Worm (Caenorhabditis elegans): ENCODE results near the gene phlp-2.

The phlp-2 gene

ce11 chrIII:4204072-4204471 is 5.2 kb upstream of the phlp-2 start, which contains the start of the genes pelo-1 and R74.7 (continued):
- TF ChIP-seq elt-3 (tag; optimal IDR thresholded peaks at IDR 0.05) (no peak), fkh-8 (tag; optimal IDR thresholded peaks at IDR 0.05) (peak; percentile 36), unc-130 (tag; optimal IDR thresholded peaks at IDR 0.05) (no peak), snu-23 (GFP tag; optimal IDR thresholded peaks at IDR 0.05) (peak; percentile 18), nhr-20 (tag; optimal IDR thresholded peaks at IDR 0.05) (peak; percentile 1), isw-1 (GFP tag; IDR thresholded peaks at IDR 0.05) (no peak), nhr-47 (tag; optimal IDR thresholded peaks at IDR 0.05) (peak; percentile 38), hlh-17 (GFP tag; optimal IDR thresholded peaks at IDR 0.05; ENCODE audit: borderline replicate concordance) (no peak), lsy-2 (tag; optimal IDR thresholded peaks at IDR 0.05) (peak in 1 of 2 experiments; percentile 66), unc-62 (GFP tag; optimal IDR thresholded peaks at IDR 0.05) (no peak), lir-3 (tag; optimal IDR thresholded peaks at IDR 0.05; ENCODE audit: poor library complexity) (no peak), zip-4 (GFP tag; optimal IDR thresholded peaks at IDR 0.05) (peak; percentile 82), mep-1 (tag; optimal IDR thresholded peaks at IDR 0.05) (peak; percentile 36), nhr-85 (tag) (no peak), C34B4.2 (tag; optimal IDR thresholded peaks at IDR 0.05) (no peak)

ce11 chrIII:4204964-4205363 is 4.3 kb upstream of the phlp-2 start:
- TF ChIP-seq lin-14 (GFP tag; optimal IDR thresholded peaks at IDR 0.05) (no peak), ets-5 (GFP tag; IDR thresholded peaks at IDR 0.05) (no peak), fkh-10 (GFP tag; optimal IDR thresholded peaks at IDR 0.05) (no peak), nhr-19 (GFP tag; conservative IDR thresholded peaks at IDR 0.05) (no peak), aha-1 (tag; optimal IDR thresholded peaks at IDR 0.05) (no peak), tbx-2 (tag; optimal IDR thresholded peaks at IDR 0.05) (no peak), vab-15 (tag; optimal IDR thresholded peaks at IDR 0.05) (no peak), alr-1 (tag; optimal IDR thresholded peaks at IDR 0.05; ENCODE audit: borderline replicate concordance) (no peak), hlh-17 (GFP tag; optimal IDR thresholded peaks at IDR 0.05; ENCODE audit: borderline replicate concordance) (no peak), lin-15B (tag; optimal IDR thresholded peaks at IDR 0.05) (no peak), swsn-7 (tag; optimal IDR thresholded peaks at IDR 0.05) (no peak), irx-1 (tag; optimal IDR thresholded peaks at IDR 0.05) (no peak), nhr-76 (tag; optimal IDR thresholded peaks at IDR 0.05) (no peak), ceh-90 (tag; optimal IDR thresholded peaks at IDR 0.05) (no peak), nhr-71 (tag; optimal IDR thresholded peaks at IDR 0.05) (no peak), blmp-1 (tag; optimal IDR thresholded peaks at IDR 0.05) (no peak), jun-1 (tag; optimal IDR thresholded peaks at IDR 0.05) (no peak), unc-30 (tag; optimal IDR thresholded peaks at IDR 0.05) (no peak), hlh-4 (tag; optimal IDR thresholded peaks at IDR 0.05) (no peak), ztf-11 (tag; optimal IDR thresholded peaks at IDR 0.05) (no peak)

ce11 chrIII:4205751-4206327 is 3.4 kb upstream of the phlp-2 start, which contains the start of gene R74.8:
R74.8 (plus strand) TSS chrIII:4206277.
- TF ChIP-seq snu-23 (GFP tag; optimal IDR thresholded peaks at IDR 0.05) (no peak), rnt-1 (tag; optimal IDR thresholded peaks at IDR 0.05) (no peak), lsy-2 (tag; optimal IDR thresholded peaks at IDR 0.05) (peak in 1 of 2 experiments; percentile 63), blmp-1 (tag; optimal IDR thresholded peaks at IDR 0.05) (peak; percentile 28), efl-1 (optimal IDR thresholded peaks at IDR 0.05) (no peak), efl-1 (GFP tag; optimal IDR thresholded peaks at IDR 0.05 in 1 of 2) (no peak)

ce11 chrIII:4208210-4208609 is 1.1 kb upstream of the phlp-2 start:
- TF ChIP-seq egl-13 (tag; optimal IDR thresholded peaks at IDR 0.05) (no peak), dpl-1 (GFP tag; optimal IDR thresholded peaks at IDR 0.05) (no peak), ceh-88 (GFP tag; IDR thresholded peaks at IDR 0.05) (no peak), mef-2 (tag; optimal IDR thresholded peaks at IDR 0.05) (no peak), fkh-8 (tag; optimal IDR thresholded peaks at IDR 0.05) (no peak), nhr-90 (tag; optimal IDR thresholded peaks at IDR 0.05; ENCODE audit: poor library complexity) (no peak), rnt-1 (tag; optimal IDR thresholded peaks at IDR 0.05) (no peak), blmp-1 (tag; optimal IDR thresholded peaks at IDR 0.05) (peak; percentile 29)
